Worm (Caenorhabditis elegans): Measurements from ENCODE around the gene clc-2.

DNA sequence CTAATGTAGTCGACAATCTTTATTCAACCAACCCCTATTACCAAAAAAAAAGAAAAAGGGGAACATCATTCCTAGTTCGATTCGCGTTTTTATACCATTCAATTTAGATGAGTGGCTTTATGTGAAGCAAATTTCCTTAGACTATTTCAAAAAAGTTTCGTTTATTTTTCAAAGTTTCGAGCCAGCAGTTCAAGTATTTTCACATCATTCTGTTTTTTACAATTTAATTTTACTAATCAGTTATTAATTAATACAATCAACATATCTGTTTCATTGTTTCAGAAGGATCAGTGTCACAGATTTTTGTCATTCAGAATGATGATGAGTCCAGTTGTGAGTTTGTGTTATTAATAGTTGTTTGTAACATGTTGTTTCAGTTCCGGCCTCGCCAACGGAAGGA lies 21.3 kb upstream of the clc-2 start, which contains the start of gene C10A4.2:
- no peak for TF ChIP-seq madf-10 (tag; optimal IDR thresholded peaks at IDR 0.05)
- no peak for TF ChIP-seq ZK185.1 (tag; optimal IDR thresholded peaks at IDR 0.05; ENCODE audit: poor library complexity, severe bottlenecking)
- no peak for TF ChIP-seq mes-4 (tag; optimal IDR thresholded peaks at IDR 0.05)
- TF ChIP-seq nfya-1 (tag; optimal IDR thresholded peaks at IDR 0.05; ENCODE audit: borderline replicate concordance, insufficient read depth): no peak
- no peak for TF ChIP-seq Y56A3A.18 (GFP tag; IDR thresholded peaks at IDR 0.05)
- no peak for TF ChIP-seq pha-4 (tag; optimal IDR thresholded peaks at IDR 0.05)
- no peak for TF ChIP-seq cebp-1 (GFP tag; IDR thresholded peaks at IDR 0.05)
- no peak for TF ChIP-seq cebp-1 (tag; optimal IDR thresholded peaks at IDR 0.05)

All from whole organism, young adult.